Fruit fly (Drosophila melanogaster) whole organism: ENCODE results near the gene Tango5.

Source experiments
- CG8478 ChIP-seq: fragments of >200 bp; optimal IDR thresholded peaks from 2 replicates; lab custom pipeline; 2018; ENCODE audit warnings: inconsistent platforms
- Dll ChIP-seq: fragments of >200 bp; optimal IDR thresholded peaks from 2 replicates; lab custom pipeline; 2017
- EcR ChIP-seq, 2 experiments: fragments of >200 bp; optimal IDR thresholded peaks; 2 replicates each; lab custom pipeline; 2017; ENCODE audit warnings: missing biosample characterization in 2 of 2, missing genetic modification characterization in 2 of 2, missing genetic modification reagents in 2 of 2
- pan ChIP-seq: fragments of >200 bp; optimal IDR thresholded peaks from 2 replicates; lab custom pipeline; 2017
- psq ChIP-seq: fragments of >200 bp; optimal IDR thresholded peaks from 2 replicates; lab custom pipeline; 2017
- usp ChIP-seq: fragments of >200 bp; optimal IDR thresholded peaks from 2 replicates; lab custom pipeline; 2017; ENCODE audit warnings: missing biosample characterization, missing genetic modification characterization, mixed read lengths

DNA sequence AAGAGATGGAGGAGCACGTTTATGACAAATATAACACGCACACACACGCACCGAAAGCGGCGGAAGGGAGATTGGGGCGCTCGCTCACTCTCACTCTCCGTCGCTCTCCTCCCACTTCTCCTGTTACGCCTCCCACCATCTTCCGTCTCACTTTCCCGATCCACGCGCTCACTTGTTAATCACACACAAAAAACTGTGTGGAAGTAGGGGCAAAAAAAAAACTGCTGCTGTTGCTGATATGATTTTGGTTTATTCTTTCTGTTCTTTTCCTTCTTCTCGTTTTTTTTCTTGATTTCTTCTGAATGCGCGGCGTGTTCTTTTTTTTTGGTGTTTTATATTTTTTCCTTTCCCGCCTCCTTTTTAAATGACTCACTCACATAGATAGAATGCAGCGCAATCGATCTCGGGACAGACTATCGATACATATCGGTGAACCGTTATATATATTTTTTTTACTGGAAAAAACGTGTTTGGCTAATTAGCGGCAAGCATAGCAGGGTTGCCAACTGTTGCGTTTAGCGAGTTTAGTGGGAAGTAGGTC lies 41.5 kb upstream of the Tango5 start:
- TF ChIP-seq psq (lab: Kevin White, UChicago) (no peak), CG8478 (lab: Kevin White, UChicago) (no peak), Dll (lab: Kevin White, UChicago) (peak; percentile 71), usp (GFP tag; lab: Kevin White, UChicago) (no peak), EcR (GFP tag; optimal IDR thresholded peaks at IDR 0.05; lab: Kevin White, UChicago) (no peak), pan (lab: Kevin White, UChicago) (no peak)
